Worm (Caenorhabditis elegans) whole organism, L4 larva: ENCODE results near the gene rfc-3.

Experiments used
- lin-13 ChIP-seq: fragments of 150-350 bp; optimal IDR thresholded peaks from 2 replicates; lab custom pipeline; 2014; ENCODE audit warnings: missing biosample characterization, missing genetic modification reagents, missing genetic modification characterization
- mep-1 ChIP-seq: fragments of 150-350 bp; sonication (generic microtip); optimal IDR thresholded peaks from 3 replicates; lab custom pipeline; 2014; ENCODE audit warnings: missing biosample characterization, missing genetic modification characterization
- ztf-11 ChIP-seq: fragments of 150-350 bp; optimal IDR thresholded peaks from 2 replicates; lab custom pipeline; 2014; ENCODE audit warnings: missing biosample characterization, missing genetic modification characterization

- no peak for TF ChIP-seq mep-1
- TF ChIP-seq ztf-11: no peak
- no peak for TF ChIP-seq lin-13 (GFP tag; lab: Kevin White, UChicago)
Measured at ce11 chrIV:13108430-13108829, 12.9 kb downstream of the rfc-3 start.
